Worm (Caenorhabditis elegans) whole organism, young adult: ENCODE data around the gene C45B2.2.
A peak's percentile ranks its signal among the peaks of the same experiment; 100 is the strongest.

Experiments used
- B0336.3 ChIP-seq: fragments of 200-800 bp; sonication (Bioruptor generic); IDR thresholded peaks from 2 replicates; pipeline ENCODE4 v1.3.6; 2022; ENCODE audit warnings: missing genetic modification characterization, missing compliant biosample characterization
- F10E7.11 ChIP-seq: sonication (generic microtip); optimal IDR thresholded peaks from 2 replicates; lab custom pipeline; 2017; ENCODE audit warnings: mild to moderate bottlenecking, missing genetic modification characterization, moderate library complexity, missing compliant biosample characterization
- F23B12.7 ChIP-seq: sonication (generic microtip); optimal IDR thresholded peaks from 2 replicates; lab custom pipeline; 2017; ENCODE audit warnings: missing genetic modification characterization, mild to moderate bottlenecking, missing compliant biosample characterization, antibody characterized with exemption, moderate library complexity; ENCODE audit not compliant: insufficient read depth
- F39B2.1 ChIP-seq: fragments of 200-800 bp; sonication (Bioruptor generic); IDR thresholded peaks from 2 replicates; pipeline ENCODE4 v1.3.6; 2022; ENCODE audit warnings: missing genetic modification reagents, missing genetic modification characterization, missing compliant biosample characterization
- K11D2.4 ChIP-seq: fragments of 200-800 bp; sonication (Bioruptor generic); IDR thresholded peaks from 2 replicates; pipeline ENCODE4 v1.3.6; 2022; ENCODE audit warnings: missing genetic modification reagents, missing genetic modification characterization, missing compliant biosample characterization
- Y56A3A.18 ChIP-seq: fragments of 200-800 bp; sonication (Bioruptor generic); IDR thresholded peaks from 2 replicates; pipeline ENCODE4 v1.3.6; 2022; ENCODE audit warnings: missing genetic modification reagents, missing genetic modification characterization, missing compliant biosample characterization
- Y67H2A.10 ChIP-seq: fragments of 200-800 bp; sonication (Bioruptor generic); conservative IDR thresholded peaks from 2 replicates; pipeline ENCODE4 v1.3.6; 2022; ENCODE audit warnings: missing genetic modification reagents, missing genetic modification characterization, missing compliant biosample characterization
- akir-1 ChIP-seq: fragments of 200-800 bp; sonication (Bioruptor generic); optimal IDR thresholded peaks from 2 replicates; lab custom pipeline; 2018; ENCODE audit warnings: mild to moderate bottlenecking, missing genetic modification characterization, moderate library complexity, missing compliant biosample characterization
- ama-1 ChIP-seq, 3 experiments: fragments of 150-350 bp in 1 of 3; sonication (generic microtip) in 2 of 3; optimal IDR thresholded peaks; 2 replicates each; lab custom pipeline; 2014 to 2018; ENCODE audit warnings: missing biosample characterization in 2 of 3, missing genetic modification characterization in 2 of 3, missing genetic modification reagents in 2 of 3
- attf-3 ChIP-seq: fragments of 200-800 bp; sonication (Bioruptor generic); conservative IDR thresholded peaks from 2 replicates; pipeline ENCODE4 v1.3.6; 2022; ENCODE audit warnings: missing genetic modification reagents, missing genetic modification characterization, missing compliant biosample characterization
- bed-1 ChIP-seq: fragments of 200-800 bp; sonication (Bioruptor generic); IDR thresholded peaks from 2 replicates; pipeline ENCODE4 v1.3.6; 2022; ENCODE audit warnings: missing genetic modification reagents, missing genetic modification characterization, missing compliant biosample characterization
- bed-2 ChIP-seq: fragments of 200-800 bp; sonication (Bioruptor generic); IDR thresholded peaks from 2 replicates; pipeline ENCODE4 v1.3.6; 2022; ENCODE audit warnings: missing genetic modification reagents, missing genetic modification characterization, missing compliant biosample characterization
- ceh-40 ChIP-seq: fragments of 200-800 bp; sonication (Bioruptor generic); IDR thresholded peaks from 2 replicates; pipeline ENCODE4 v1.3.6; 2022; ENCODE audit warnings: missing genetic modification characterization, missing compliant biosample characterization
- ceh-91 ChIP-seq: fragments of 200-800 bp; sonication (Bioruptor generic); IDR thresholded peaks from 2 replicates; pipeline ENCODE4 v1.3.6; 2022; ENCODE audit warnings: missing genetic modification reagents, missing genetic modification characterization, missing compliant biosample characterization
- chd-7 ChIP-seq: sonication (generic microtip); optimal IDR thresholded peaks from 2 replicates; lab custom pipeline; 2016; ENCODE audit warnings: mild to moderate bottlenecking, missing genetic modification characterization, moderate library complexity, missing compliant biosample characterization
- dox-1 ChIP-seq: fragments of 200-800 bp; sonication (Bioruptor generic); IDR thresholded peaks from 2 replicates; pipeline ENCODE4 v1.3.6; 2022; ENCODE audit warnings: missing genetic modification reagents, missing genetic modification characterization, missing compliant biosample characterization
- dpff-1 ChIP-seq: sonication (generic microtip); optimal IDR thresholded peaks from 2 replicates; lab custom pipeline; 2017; ENCODE audit warnings: mild to moderate bottlenecking, missing genetic modification characterization, missing compliant biosample characterization
- dpl-1 ChIP-seq: fragments of 150-350 bp; optimal IDR thresholded peaks from 2 replicates; lab custom pipeline; 2014; ENCODE audit warnings: missing biosample characterization, missing genetic modification reagents, missing genetic modification characterization
- egl-44 ChIP-seq: fragments of 200-800 bp; sonication (Bioruptor generic); IDR thresholded peaks from 2 replicates; pipeline ENCODE4 v1.3.6; 2022; ENCODE audit warnings: missing genetic modification reagents, missing genetic modification characterization, missing compliant biosample characterization
- egrh-3 ChIP-seq: fragments of 200-800 bp; sonication (Bioruptor generic); IDR thresholded peaks from 2 replicates; pipeline ENCODE4 v1.3.6; 2022; ENCODE audit warnings: missing genetic modification reagents, missing genetic modification characterization, missing compliant biosample characterization
- ekl-4 ChIP-seq: fragments of 200-800 bp; sonication (Bioruptor generic); IDR thresholded peaks from 2 replicates; pipeline ENCODE4 v1.3.6; 2022; ENCODE audit warnings: missing genetic modification reagents, missing genetic modification characterization, missing compliant biosample characterization
- fkh-3 ChIP-seq: sonication (generic microtip); optimal IDR thresholded peaks from 2 replicates; lab custom pipeline; 2016; ENCODE audit warnings: mild to moderate bottlenecking, missing genetic modification characterization, missing compliant biosample characterization
- hmg-20 ChIP-seq: fragments of 200-800 bp; sonication (Bioruptor generic); IDR thresholded peaks from 2 replicates; pipeline ENCODE4 v1.3.6; 2022; ENCODE audit warnings: missing genetic modification reagents, missing genetic modification characterization, missing compliant biosample characterization
- lin-40 ChIP-seq: sonication (generic microtip); optimal IDR thresholded peaks from 2 replicates; lab custom pipeline; 2016; ENCODE audit warnings: missing genetic modification characterization, mild to moderate bottlenecking, missing compliant biosample characterization, missing genotype, missing genetic modification reagents
- lin-54 ChIP-seq: fragments of 200-800 bp; sonication (Bioruptor generic); optimal IDR thresholded peaks from 2 replicates; lab custom pipeline; 2018; ENCODE audit warnings: mild to moderate bottlenecking, missing genetic modification characterization, missing compliant biosample characterization
- lir-1 ChIP-seq: fragments of 200-800 bp; sonication (Bioruptor generic); conservative IDR thresholded peaks from 2 replicates; pipeline ENCODE4 v1.3.6; 2022; ENCODE audit warnings: missing genetic modification reagents, missing genetic modification characterization, missing compliant biosample characterization
- lsl-1 ChIP-seq: fragments of 200-800 bp; sonication (Bioruptor generic); optimal IDR thresholded peaks from 2 replicates; lab custom pipeline; 2018; ENCODE audit warnings: mild to moderate bottlenecking, missing genetic modification characterization, moderate library complexity, missing compliant biosample characterization
- madf-3 ChIP-seq: fragments of 200-800 bp; sonication (Bioruptor generic); IDR thresholded peaks from 2 replicates; pipeline ENCODE4 v1.3.6; 2022; ENCODE audit warnings: missing genetic modification reagents, missing genetic modification characterization, missing compliant biosample characterization
- madf-8 ChIP-seq: fragments of 200-800 bp; sonication (Bioruptor generic); conservative IDR thresholded peaks from 2 replicates; pipeline ENCODE4 v1.3.6; 2022; ENCODE audit warnings: missing genetic modification reagents, missing genetic modification characterization, missing compliant biosample characterization
- mes-4 ChIP-seq: sonication (generic microtip); optimal IDR thresholded peaks from 2 replicates; lab custom pipeline; 2016; ENCODE audit warnings: missing genotype, missing genetic modification characterization, missing compliant biosample characterization
- nfya-1 ChIP-seq: sonication (generic microtip); optimal IDR thresholded peaks from 2 replicates; lab custom pipeline; 2017; ENCODE audit warnings: antibody characterized with exemption, missing compliant biosample characterization, missing genetic modification characterization, borderline replicate concordance; ENCODE audit not compliant: insufficient read depth
- rcor-1 ChIP-seq: fragments of 200-800 bp; sonication (Bioruptor generic); IDR thresholded peaks from 2 replicates; pipeline ENCODE4 v1.3.6; 2022; ENCODE audit warnings: missing genetic modification reagents, missing genetic modification characterization, missing compliant biosample characterization
- repo-1 ChIP-seq: sonication (generic microtip); optimal IDR thresholded peaks from 2 replicates; lab custom pipeline; 2017; ENCODE audit warnings: mild to moderate bottlenecking, missing genetic modification characterization, missing compliant biosample characterization
- rpc-1 ChIP-seq, 2 experiments: fragments of 150-350 bp in 1 of 2; sonication (generic microtip) in 1 of 2; optimal IDR thresholded peaks; 2 replicates each; lab custom pipeline; 2014 to 2018; ENCODE audit warnings: missing biosample characterization in 1 of 2, missing genetic modification characterization in 1 of 2, missing genetic modification reagents in 1 of 2, missing genotype in 1 of 2
- sdz-38 ChIP-seq: sonication (generic microtip); optimal IDR thresholded peaks from 2 replicates; lab custom pipeline; 2016; ENCODE audit warnings: missing genotype, missing genetic modification characterization, missing compliant biosample characterization
- sea-2 ChIP-seq: fragments of 200-800 bp; sonication (Bioruptor generic); IDR thresholded peaks from 2 replicates; pipeline ENCODE4 v1.3.6; 2022; ENCODE audit warnings: missing genetic modification characterization, missing compliant biosample characterization
- snpc-1.1 ChIP-seq: sonication (generic microtip); optimal IDR thresholded peaks from 2 replicates; lab custom pipeline; 2017; ENCODE audit warnings: missing genetic modification characterization, mild to moderate bottlenecking, missing compliant biosample characterization, antibody characterized with exemption, moderate library complexity, missing genotype, missing genetic modification reagents; ENCODE audit not compliant: insufficient read depth
- snpc-3.4 ChIP-seq: sonication (generic microtip); optimal IDR thresholded peaks from 2 replicates; lab custom pipeline; 2017; ENCODE audit warnings: missing genetic modification characterization, mild to moderate bottlenecking, missing compliant biosample characterization, antibody characterized with exemption, moderate library complexity, missing genotype, missing genetic modification reagents
- sptf-2 ChIP-seq: fragments of 200-800 bp; sonication (Bioruptor generic); optimal IDR thresholded peaks from 2 replicates; lab custom pipeline; 2018; ENCODE audit warnings: mild to moderate bottlenecking, missing genetic modification characterization, missing compliant biosample characterization
- tbx-9 ChIP-seq: sonication (generic microtip); optimal IDR thresholded peaks from 2 replicates; lab custom pipeline; 2016; ENCODE audit warnings: borderline replicate concordance, missing genetic modification characterization, inconsistent platforms, missing compliant biosample characterization
- tlf-1 ChIP-seq: fragments of 200-800 bp; sonication (Bioruptor generic); optimal IDR thresholded peaks from 2 replicates; lab custom pipeline; 2018; ENCODE audit warnings: mild to moderate bottlenecking, missing genetic modification characterization, missing compliant biosample characterization
- zim-3 ChIP-seq: sonication (generic microtip); optimal IDR thresholded peaks from 2 replicates; lab custom pipeline; 2017; ENCODE audit warnings: mild to moderate bottlenecking, missing genetic modification characterization, moderate library complexity, missing compliant biosample characterization
- ztf-18 ChIP-seq: sonication (generic microtip); optimal IDR thresholded peaks from 2 replicates; lab custom pipeline; 2016; ENCODE audit warnings: missing genotype, mild to moderate bottlenecking, missing genetic modification characterization, missing compliant biosample characterization
- ztf-26 ChIP-seq: sonication (generic microtip); optimal IDR thresholded peaks from 2 replicates; lab custom pipeline; 2017; ENCODE audit warnings: missing genetic modification characterization, missing compliant biosample characterization

C45B2.2 gene

ce11 chrX:6084439-6084838 lies at the start of gene C45B2.2:
Gene C45B2.2, plus strand, starts transcription at chrX:6084739.
- TF ChIP-seq tbx-9 (no peak), mes-4 (tag; lab: Kevin White, UChicago) (no peak), bed-2 (GFP tag; lab: Robert Waterston, UW) (no peak), ztf-26 (tag; lab: Kevin White, UChicago) (no peak), B0336.3 (GFP tag; lab: Robert Waterston, UW) (no peak), dpl-1 (no peak), sdz-38 (tag; lab: Kevin White, UChicago) (no peak), ceh-91 (GFP tag; lab: Robert Waterston, UW) (no peak), attf-3 (GFP tag; lab: Robert Waterston, UW) (no peak), lin-54 (GFP tag; lab: Kevin White, UChicago) (no peak), snpc-1.1 (tag; lab: Kevin White, UChicago) (no peak), sptf-2 (GFP tag; lab: Kevin White, UChicago) (no peak), nfya-1 (tag; lab: Kevin White, UChicago) (no peak), zim-3 (tag; lab: Kevin White, UChicago) (no peak)

- TF ChIP-seq madf-8 (GFP tag; lab: Robert Waterston, UW) = no peak
- TF ChIP-seq lin-40 (tag; lab: Kevin White, UChicago) = no peak
- no peak for TF ChIP-seq egl-44 (GFP tag; lab: Robert Waterston, UW)
- TF ChIP-seq ekl-4 = no peak
- no peak for TF ChIP-seq zim-3 (tag; lab: Kevin White, UChicago)
- no peak for TF ChIP-seq bed-2 (GFP tag; lab: Robert Waterston, UW)
- no peak for TF ChIP-seq dox-1
- no peak for TF ChIP-seq rcor-1 (GFP tag; lab: Robert Waterston, UW)
- no peak for TF ChIP-seq mes-4 (tag; lab: Kevin White, UChicago)
- TF ChIP-seq hmg-20 (GFP tag; lab: Robert Waterston, UW) = no peak
- no peak for TF ChIP-seq dpff-1 (tag; lab: Kevin White, UChicago)
- no peak for TF ChIP-seq egrh-3
- TF ChIP-seq snpc-3.4 (tag; lab: Kevin White, UChicago) = no peak
- no peak for TF ChIP-seq Y67H2A.10 (GFP tag; lab: Robert Waterston, UW)
- no peak for TF ChIP-seq B0336.3 (GFP tag; lab: Robert Waterston, UW)
- no peak for TF ChIP-seq sptf-2 (GFP tag; lab: Kevin White, UChicago)
- no peak for TF ChIP-seq snpc-1.1 (tag; lab: Kevin White, UChicago)
- no peak for TF ChIP-seq lsl-1 (GFP tag; lab: Kevin White, UChicago)
- TF ChIP-seq K11D2.4 (GFP tag; lab: Robert Waterston, UW) = no peak
These were observed 45.0 kb upstream of the C45B2.2 start, which contains the start of gene hsp-25 for ce11 chrX:6039544-6039943. Gene hsp-25, minus strand, starts transcription at chrX:6039644.

ce11 chrX:6040435-6041093 lies 44.0 kb upstream of the C45B2.2 start:
- TF ChIP-seq Y56A3A.18 (GFP tag; lab: Robert Waterston, UW) = no peak
- no peak for TF ChIP-seq chd-7 (tag; lab: Kevin White, UChicago)
- TF ChIP-seq sea-2 (GFP tag; lab: Robert Waterston, UW) = no peak
- TF ChIP-seq ztf-18 (tag; lab: Kevin White, UChicago) = no peak
- TF ChIP-seq F10E7.11 (tag; lab: Kevin White, UChicago) = no peak
- TF ChIP-seq tlf-1 = no peak
- TF ChIP-seq F39B2.1 (GFP tag; lab: Robert Waterston, UW) = no peak
- TF ChIP-seq F23B12.7 = no peak
- TF ChIP-seq B0336.3 (GFP tag; lab: Robert Waterston, UW) = 0 out of 2 replicates have a peak, but pooled peaks have one; percentile 35
- TF ChIP-seq bed-1 (GFP tag; lab: Robert Waterston, UW) = no peak
- TF ChIP-seq ceh-40 (GFP tag; lab: Robert Waterston, UW) = no peak
- TF ChIP-seq fkh-3 = no peak
- no peak for TF ChIP-seq lir-1
- no peak for TF ChIP-seq ama-1 (optimal IDR thresholded peaks at IDR 0.05; lab: Kevin White, UChicago)
- no peak for TF ChIP-seq ama-1 (GFP tag; optimal IDR thresholded peaks at IDR 0.05; lab: Kevin White, UChicago)
- no peak for TF ChIP-seq repo-1 (tag; lab: Kevin White, UChicago)
- no peak for TF ChIP-seq madf-3 (GFP tag; lab: Robert Waterston, UW)
- TF ChIP-seq rpc-1 (optimal IDR thresholded peaks at IDR 0.05; lab: Kevin White, UChicago) = no peak
- no peak for TF ChIP-seq rpc-1 (tag; optimal IDR thresholded peaks at IDR 0.05; lab: Kevin White, UChicago)
- no peak for TF ChIP-seq akir-1 (GFP tag; lab: Kevin White, UChicago)
